Worm (Caenorhabditis elegans): ENCODE measurements around the gene nep-24.

Gene nep-24

DNA sequence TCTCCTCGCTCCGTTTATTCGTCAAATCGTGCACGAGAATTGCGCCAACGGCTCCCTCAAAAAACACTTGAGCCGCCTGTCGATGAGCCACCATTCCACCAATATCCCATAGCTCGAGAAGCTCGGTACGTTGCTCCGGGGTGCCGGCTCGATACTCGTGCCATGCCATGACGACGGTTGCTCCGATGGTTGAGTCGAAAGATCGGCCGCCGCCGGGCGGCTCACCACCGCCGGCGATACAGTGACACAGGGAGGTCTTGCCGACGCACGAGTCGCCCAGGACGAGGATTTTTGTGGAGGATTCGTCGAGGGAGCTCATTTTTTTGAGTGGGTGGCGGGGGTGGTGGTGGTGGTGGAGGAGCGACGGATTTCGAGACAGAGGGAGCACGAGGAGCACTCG lies 11.9 kb downstream of the nep-24 start:
- TF ChIP-seq ztf-11 (tag; optimal IDR thresholded peaks at IDR 0.05) (no peak), snpc-4 (tag; optimal IDR thresholded peaks at IDR 0.05) (no peak), nhr-25 (tag; optimal IDR thresholded peaks at IDR 0.05) (no peak)

DNA sequence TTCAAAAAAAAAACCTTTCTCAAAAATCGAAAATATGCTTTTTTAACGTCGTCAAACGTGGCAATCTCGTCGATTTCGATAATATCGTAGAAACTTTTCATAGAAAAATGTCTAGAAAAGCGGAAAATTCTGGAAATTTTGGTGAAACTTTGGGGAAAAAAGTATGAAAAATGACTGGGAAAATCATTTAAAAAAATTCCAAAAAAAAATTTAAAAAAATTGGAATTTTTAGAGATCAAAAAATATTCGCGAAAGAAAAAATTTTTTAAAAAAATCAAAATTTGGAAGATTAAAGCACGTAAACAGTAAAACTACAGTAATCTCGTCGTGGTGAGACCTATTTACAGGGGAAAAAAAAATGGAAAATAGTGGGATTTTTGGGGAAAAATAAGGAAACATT lies 14.8 kb downstream of the nep-24 start, which contains the start of gene Y116A8C.10:
Gene Y116A8C.10, minus strand, starts transcription at position 101 of the 400 bp plus-strand sequence.
- TF ChIP-seq elt-3 (tag; optimal IDR thresholded peaks at IDR 0.05) = no peak
- no peak for TF ChIP-seq mml-1 (tag; optimal IDR thresholded peaks at IDR 0.05)
- TF ChIP-seq pqm-1 (tag; optimal IDR thresholded peaks at IDR 0.05) = no peak
- TF ChIP-seq ceh-9 (tag; optimal IDR thresholded peaks at IDR 0.05) = no peak
- TF ChIP-seq egl-5 (tag; optimal IDR thresholded peaks at IDR 0.05) = no peak
- no peak for TF ChIP-seq daf-12 (tag; optimal IDR thresholded peaks at IDR 0.05)
- TF ChIP-seq pha-4 (tag; optimal IDR thresholded peaks at IDR 0.05) = no peak
- no peak for TF ChIP-seq fos-1 (tag; optimal IDR thresholded peaks at IDR 0.05)
- TF ChIP-seq lsy-12 (tag; optimal IDR thresholded peaks at IDR 0.05) = no peak
- no peak for TF ChIP-seq snpc-4 (tag; optimal IDR thresholded peaks at IDR 0.05)
- TF ChIP-seq mdl-1 (tag; optimal IDR thresholded peaks at IDR 0.05) = no peak
- no peak for TF ChIP-seq ama-1 (optimal IDR thresholded peaks at IDR 0.05)
- TF ChIP-seq zag-1 (tag; optimal IDR thresholded peaks at IDR 0.05) = no peak
- TF ChIP-seq nhr-76 (tag; optimal IDR thresholded peaks at IDR 0.05) = no peak
- no peak for TF ChIP-seq fkh-2 (tag; optimal IDR thresholded peaks at IDR 0.05)
- no peak for TF ChIP-seq R02D3.7 (tag; optimal IDR thresholded peaks at IDR 0.05)
- no peak for TF ChIP-seq ceh-28 (tag; optimal IDR thresholded peaks at IDR 0.05)
- TF ChIP-seq eor-1 (tag; optimal IDR thresholded peaks at IDR 0.05) = no peak

ce11 chrIV:16946746-16947145 lies 22.6 kb downstream of the nep-24 start, which contains the start of the genes Y116A8C.9 and arf-6:
Gene Y116A8C.9 (minus strand): TSS chrIV:16946800.
Gene arf-6 (plus strand): TSS chrIV:16947120.
- TF ChIP-seq ZK546.5 (tag; optimal IDR thresholded peaks at IDR 0.05) (no peak), lin-15B (tag; optimal IDR thresholded peaks at IDR 0.05) (peak; percentile 33), hmg-11 (tag; optimal IDR thresholded peaks at IDR 0.05) (peak; percentile 94), ceh-82 (tag; optimal IDR thresholded peaks at IDR 0.05) (peak; percentile 13), nhr-23 (tag; optimal IDR thresholded peaks at IDR 0.05) (peak; percentile 66), tbx-2 (tag; optimal IDR thresholded peaks at IDR 0.05) (peak; percentile 10), mml-1 (tag; optimal IDR thresholded peaks at IDR 0.05) (no peak), egl-5 (tag; optimal IDR thresholded peaks at IDR 0.05) (no peak), ceh-28 (tag; optimal IDR thresholded peaks at IDR 0.05) (peak; percentile 80), elt-1 (tag; optimal IDR thresholded peaks at IDR 0.05) (no peak), daf-12 (tag; optimal IDR thresholded peaks at IDR 0.05) (no peak), R02D3.7 (tag; optimal IDR thresholded peaks at IDR 0.05) (peak; percentile 20), pha-4 (tag; optimal IDR thresholded peaks at IDR 0.05) (peak; percentile 60), nfya-1 (tag; optimal IDR thresholded peaks at IDR 0.05; ENCODE audit: insufficient read depth) (peak; percentile 43), snpc-4 (tag; optimal IDR thresholded peaks at IDR 0.05) (peak; percentile 77), elt-2 (tag; optimal IDR thresholded peaks at IDR 0.05) (peak; percentile 25), nhr-43 (tag; optimal IDR thresholded peaks at IDR 0.05; ENCODE audit: poor library complexity, severe bottlenecking) (peak; percentile 88), lin-39 (tag; optimal IDR thresholded peaks at IDR 0.05) (peak; percentile 11)

DNA sequence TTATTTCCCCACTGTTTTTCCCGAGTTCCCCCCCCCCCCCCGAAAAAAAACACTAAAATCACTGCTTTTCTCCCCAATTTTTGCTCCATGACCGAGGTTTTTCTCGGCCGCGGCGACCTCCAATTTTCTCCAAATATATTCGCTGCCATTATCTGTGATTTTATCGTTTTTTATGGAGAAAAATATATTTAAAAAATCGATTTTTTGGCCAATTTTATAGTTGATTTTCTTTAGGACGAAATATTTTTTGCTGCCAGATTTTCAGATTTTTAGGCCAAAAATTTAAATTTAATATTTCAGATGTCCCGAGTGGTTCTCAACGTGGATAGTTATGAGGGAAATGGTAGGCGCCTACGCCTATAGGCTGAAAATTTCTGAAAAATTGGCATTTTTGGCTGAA lies 25.6 kb downstream of the nep-24 start, which contains the start of gene rad-54.B:
Gene rad-54.B, plus strand, starts transcription at position 301 of the 400 bp plus-strand sequence.
- TF ChIP-seq nhr-28 (tag; optimal IDR thresholded peaks at IDR 0.05) (no peak), pha-4 (tag; optimal IDR thresholded peaks at IDR 0.05) (no peak), elt-1 (tag; optimal IDR thresholded peaks at IDR 0.05) (no peak), snpc-4 (tag; optimal IDR thresholded peaks at IDR 0.05) (no peak), nhr-12 (tag; optimal IDR thresholded peaks at IDR 0.05) (no peak), mml-1 (tag; optimal IDR thresholded peaks at IDR 0.05) (no peak), ztf-4 (tag; optimal IDR thresholded peaks at IDR 0.05) (no peak), zag-1 (tag; optimal IDR thresholded peaks at IDR 0.05) (no peak), aly-2 (tag; optimal IDR thresholded peaks at IDR 0.05) (no peak), ceh-82 (tag; optimal IDR thresholded peaks at IDR 0.05) (no peak), nhr-11 (tag; optimal IDR thresholded peaks at IDR 0.05) (no peak), sea-2 (GFP tag; optimal IDR thresholded peaks at IDR 0.05) (no peak), fkh-2 (tag; optimal IDR thresholded peaks at IDR 0.05) (no peak)
